Worm (Caenorhabditis elegans) whole organism, mixed stage, embryonic: ENCODE results near the gene selt-1.1.

Source experiments
- M03D4.4 ChIP-seq: sonication (generic microtip); optimal IDR thresholded peaks from 2 replicates; lab custom pipeline; 2017; ENCODE audit warnings: mild to moderate bottlenecking, missing genetic modification characterization, missing compliant biosample characterization
- bed-3 ChIP-seq: fragments of 200-800 bp; sonication (Bioruptor generic); optimal IDR thresholded peaks from 3 replicates; lab custom pipeline; 2018; ENCODE audit warnings: mild to moderate bottlenecking, missing genetic modification characterization, moderate library complexity, missing compliant biosample characterization
- blmp-1 ChIP-seq: fragments of 150-350 bp; optimal IDR thresholded peaks from 2 replicates; lab custom pipeline; 2014; ENCODE audit warnings: missing biosample characterization, missing genetic modification characterization
- ceh-43 ChIP-seq: fragments of 200-800 bp; sonication (Bioruptor generic); optimal IDR thresholded peaks from 2 replicates; lab custom pipeline; 2018; ENCODE audit warnings: mild to moderate bottlenecking, missing genetic modification characterization, moderate library complexity, missing compliant biosample characterization
- ces-1 ChIP-seq: fragments of 150-350 bp; optimal IDR thresholded peaks from 2 replicates; lab custom pipeline; 2014; ENCODE audit warnings: missing biosample characterization, missing genetic modification reagents, missing genetic modification characterization
- drap-1 ChIP-seq: fragments of 200-800 bp; sonication (Bioruptor generic); optimal IDR thresholded peaks from 3 replicates; lab custom pipeline; 2018; ENCODE audit warnings: mild to moderate bottlenecking, missing genetic modification characterization, missing compliant biosample characterization
- elt-1 ChIP-seq: sonication (generic microtip); optimal IDR thresholded peaks from 2 replicates; lab custom pipeline; 2017; ENCODE audit warnings: missing genetic modification characterization, mild to moderate bottlenecking, missing compliant biosample characterization, antibody characterized with exemption, moderate library complexity, borderline replicate concordance; ENCODE audit not compliant: insufficient read depth
- flh-1 ChIP-seq: fragments of 200-800 bp; sonication (Bioruptor generic); optimal IDR thresholded peaks from 2 replicates; lab custom pipeline; 2018; ENCODE audit warnings: mild to moderate bottlenecking, missing genetic modification characterization, moderate library complexity, missing compliant biosample characterization
- ham-2 ChIP-seq: fragments of 200-800 bp; sonication (Bioruptor generic); optimal IDR thresholded peaks from 2 replicates; lab custom pipeline; 2018; ENCODE audit warnings: mild to moderate bottlenecking, missing genetic modification characterization, missing compliant biosample characterization
- hlh-1 ChIP-seq: fragments of 150-350 bp; optimal IDR thresholded peaks from 2 replicates; lab custom pipeline; 2014; ENCODE audit warnings: missing biosample characterization, missing genetic modification reagents, missing genetic modification characterization
- lin-13 ChIP-seq: fragments of 150-350 bp; optimal IDR thresholded peaks from 2 replicates; lab custom pipeline; 2014; ENCODE audit warnings: missing biosample characterization, missing genetic modification characterization
- lin-32 ChIP-seq: fragments of 200-800 bp; sonication (Bioruptor generic); optimal IDR thresholded peaks from 2 replicates; lab custom pipeline; 2018; ENCODE audit warnings: mild to moderate bottlenecking, missing genetic modification characterization, missing compliant biosample characterization
- lsy-2 ChIP-seq: fragments of 150-350 bp; optimal IDR thresholded peaks from 2 replicates; lab custom pipeline; 2014; ENCODE audit warnings: missing biosample characterization, missing genetic modification characterization
- mab-5 ChIP-seq: fragments of 150-350 bp; optimal IDR thresholded peaks from 2 replicates; lab custom pipeline; 2014; ENCODE audit warnings: missing biosample characterization, missing genetic modification characterization
- mls-2 ChIP-seq: sonication (generic microtip); optimal IDR thresholded peaks from 2 replicates; lab custom pipeline; 2016; ENCODE audit warnings: mild to moderate bottlenecking, missing genetic modification characterization, moderate library complexity, missing compliant biosample characterization
- nhr-12 ChIP-seq: fragments of 150-350 bp; optimal IDR thresholded peaks from 2 replicates; lab custom pipeline; 2014; ENCODE audit warnings: missing biosample characterization, missing genetic modification characterization
- nhr-28 ChIP-seq: fragments of 150-350 bp; optimal IDR thresholded peaks from 2 replicates; lab custom pipeline; 2014; ENCODE audit warnings: missing biosample characterization, missing genetic modification characterization
- nhr-76 ChIP-seq: sonication (generic microtip); optimal IDR thresholded peaks from 2 replicates; lab custom pipeline; 2017; ENCODE audit warnings: missing biosample characterization, missing genetic modification characterization
- sem-2 ChIP-seq: fragments of 200-800 bp; sonication (Bioruptor generic); optimal IDR thresholded peaks from 2 replicates; lab custom pipeline; 2018; ENCODE audit warnings: mild to moderate bottlenecking, missing genetic modification characterization, missing compliant biosample characterization
- snpc-4 ChIP-seq: fragments of 150-350 bp; optimal IDR thresholded peaks from 2 replicates; lab custom pipeline; 2014; ENCODE audit warnings: missing biosample characterization, missing genetic modification characterization
- tbx-8 ChIP-seq: fragments of 200-800 bp; sonication (Bioruptor generic); optimal IDR thresholded peaks from 2 replicates; lab custom pipeline; 2018; ENCODE audit warnings: mild to moderate bottlenecking, missing genetic modification characterization, moderate library complexity, missing compliant biosample characterization
- unc-120 ChIP-seq: sonication (generic microtip); optimal IDR thresholded peaks from 2 replicates; lab custom pipeline; 2017; ENCODE audit warnings: missing genetic modification characterization, missing compliant biosample characterization; ENCODE audit not compliant: poor library complexity, severe bottlenecking
- unc-39 ChIP-seq: fragments of 150-350 bp; optimal IDR thresholded peaks from 2 replicates; lab custom pipeline; 2014; ENCODE audit warnings: missing biosample characterization, missing genetic modification characterization
- unc-62 ChIP-seq: fragments of 150-350 bp; optimal IDR thresholded peaks from 2 replicates; lab custom pipeline; 2014; ENCODE audit warnings: missing biosample characterization, missing genetic modification reagents, missing genetic modification characterization
- ztf-11 ChIP-seq: fragments of 150-350 bp; optimal IDR thresholded peaks from 2 replicates; lab custom pipeline; 2014; ENCODE audit warnings: missing biosample characterization, missing genetic modification characterization

Gene selt-1.1

DNA sequence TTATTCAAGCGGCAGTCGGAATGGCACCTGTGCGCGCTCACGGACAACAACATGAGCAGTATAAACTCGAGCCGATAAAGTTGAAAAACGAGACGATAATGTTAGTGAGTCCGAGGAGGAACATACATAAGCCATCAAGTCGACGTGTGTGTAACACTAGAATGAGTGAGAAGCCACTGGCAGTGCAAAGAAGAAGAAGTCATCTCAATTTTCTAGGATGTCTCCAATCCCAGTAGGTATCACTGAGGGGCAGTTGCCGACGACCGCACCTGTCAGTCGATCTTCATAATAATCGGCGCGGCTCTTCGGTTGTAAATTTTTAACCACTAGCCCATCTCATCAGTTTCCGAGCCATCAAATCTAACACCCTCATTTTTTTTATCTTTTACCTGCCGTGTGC is 13.8 kb upstream of the selt-1.1 start:
- TF ChIP-seq mab-5 (no peak), unc-62 (peak; percentile 61), unc-120 (tag; lab: Kevin White, UChicago) (peak; percentile 64), M03D4.4 (tag; lab: Kevin White, UChicago) (no peak), hlh-1 (peak; percentile 72), mls-2 (tag; lab: Kevin White, UChicago) (no peak)

DNA sequence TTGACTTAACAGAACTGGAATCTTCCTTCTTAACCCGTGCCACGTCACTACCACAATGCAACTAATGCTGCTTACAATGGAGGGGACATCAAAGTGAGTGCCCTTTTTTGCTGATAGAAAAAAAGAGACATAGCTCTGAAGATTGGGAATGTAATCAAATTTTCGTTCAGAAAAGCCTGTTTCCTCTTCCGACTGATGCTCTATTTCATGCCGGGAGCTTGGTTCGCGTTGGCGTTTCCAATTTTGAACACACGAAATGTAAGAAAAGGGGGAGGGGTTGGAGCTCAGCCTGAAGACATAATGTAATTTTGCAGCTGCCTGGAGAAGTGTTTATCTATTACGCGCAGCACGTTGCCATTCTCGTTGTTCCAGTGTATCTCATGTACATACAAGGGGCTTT is 11.9 kb upstream of the selt-1.1 start:
- TF ChIP-seq ces-1 (GFP tag; lab: Kevin White, UChicago) (peak; percentile 89), bed-3 (no peak)

DNA sequence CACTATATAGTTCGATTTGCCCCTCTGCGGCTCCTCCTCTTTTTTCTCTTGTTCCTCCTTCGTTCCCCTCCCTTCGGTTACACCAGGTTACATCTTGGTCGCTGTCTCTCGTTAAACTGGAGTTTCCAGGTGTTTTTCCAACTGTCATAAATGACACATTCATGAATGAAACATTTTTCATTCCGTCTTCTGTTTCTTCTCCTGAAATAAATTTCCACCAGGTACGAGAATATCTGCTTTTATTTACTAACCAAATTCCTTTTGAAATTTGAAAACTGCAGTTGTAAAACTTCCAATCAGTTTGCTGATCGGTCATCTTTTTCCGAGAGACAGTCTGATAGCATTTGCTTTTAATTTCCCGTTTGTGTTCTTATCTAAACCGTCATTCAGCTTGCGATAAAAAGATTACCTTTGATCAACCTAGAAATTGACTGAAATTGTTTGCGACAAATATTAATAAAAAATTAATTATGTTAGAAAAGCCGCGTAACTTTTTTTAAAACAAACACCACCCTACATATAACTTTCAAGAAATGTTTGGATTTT is 10.0 kb upstream of the selt-1.1 start, which contains the start of gene C35C5.10:
Gene C35C5.10 (plus strand): TSS at position 51 of the 546 bp plus-strand sequence.
- TF ChIP-seq ham-2 (GFP tag; lab: Kevin White, UChicago) = no peak
- no peak for TF ChIP-seq nhr-12 (tag; lab: Kevin White, UChicago)
- no peak for TF ChIP-seq lsy-2 (tag; lab: Kevin White, UChicago)
- no peak for TF ChIP-seq mls-2 (tag; lab: Kevin White, UChicago)
- TF ChIP-seq drap-1 (GFP tag; lab: Kevin White, UChicago) = no peak
- TF ChIP-seq lin-13 (tag; lab: Kevin White, UChicago) = no peak
- TF ChIP-seq nhr-76 (tag; lab: Kevin White, UChicago) = no peak
- no peak for TF ChIP-seq lin-32
- no peak for TF ChIP-seq mab-5

DNA sequence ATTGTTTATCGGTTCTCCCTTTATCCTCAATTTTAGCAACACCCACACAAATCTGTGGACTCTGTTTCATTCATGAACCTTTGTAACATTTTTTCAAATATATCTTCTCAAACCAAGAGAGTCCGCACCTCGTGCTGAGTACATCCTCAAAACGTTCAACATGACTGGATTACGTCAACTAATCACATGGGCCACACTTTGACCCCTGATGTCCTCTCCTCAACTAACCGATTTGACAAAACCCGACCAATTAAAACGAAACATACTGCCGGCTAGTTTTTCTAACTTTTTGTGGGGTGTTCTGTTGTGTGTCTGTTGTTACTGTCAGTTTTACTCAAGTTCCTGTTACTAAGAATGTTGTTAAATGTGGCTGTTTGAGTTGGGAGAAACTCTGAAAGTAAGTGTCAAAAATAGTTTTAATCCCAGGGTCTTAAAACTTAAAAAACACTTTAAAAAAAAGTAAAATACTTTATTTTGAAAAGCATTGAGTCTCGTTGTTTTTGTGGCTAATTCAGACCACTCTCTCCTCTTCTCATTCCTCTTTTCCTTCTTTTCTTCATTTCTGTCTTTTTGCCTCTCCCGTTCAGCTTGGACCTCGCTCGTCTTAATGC is 9.3 kb upstream of the selt-1.1 start:
- no peak for TF ChIP-seq blmp-1
- TF ChIP-seq lin-13 (tag; lab: Kevin White, UChicago) = no peak
- no peak for TF ChIP-seq nhr-12 (tag; lab: Kevin White, UChicago)
- no peak for TF ChIP-seq ztf-11 (tag; lab: Kevin White, UChicago)
- no peak for TF ChIP-seq mls-2 (tag; lab: Kevin White, UChicago)
- TF ChIP-seq bed-3 = no peak
- TF ChIP-seq lin-32 = no peak
- TF ChIP-seq elt-1 (tag; lab: Kevin White, UChicago) = no peak
- no peak for TF ChIP-seq sem-2
- TF ChIP-seq unc-39 = no peak
- TF ChIP-seq unc-120 (tag; lab: Kevin White, UChicago) = no peak

DNA sequence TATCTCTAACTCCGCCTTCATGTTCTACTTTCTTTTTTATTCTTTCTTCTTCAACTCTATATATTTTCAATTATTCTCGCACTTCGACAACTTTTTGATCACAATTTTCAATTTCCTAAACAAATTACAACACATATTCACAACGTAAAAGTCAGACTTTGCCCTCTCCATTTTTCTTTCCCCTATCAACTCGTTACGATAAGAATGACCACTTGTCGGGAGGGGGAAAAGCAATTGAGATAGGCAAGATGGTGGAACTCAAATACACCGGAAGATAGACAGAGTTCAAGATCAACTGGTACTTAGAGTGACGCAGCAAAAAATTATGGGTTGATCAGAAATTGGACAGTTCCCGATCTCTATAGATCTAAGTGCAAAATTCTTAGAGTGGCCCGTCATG is 8.8 kb upstream of the selt-1.1 start:
- no peak for TF ChIP-seq nhr-76 (tag; lab: Kevin White, UChicago)
- no peak for TF ChIP-seq ztf-11 (tag; lab: Kevin White, UChicago)
- TF ChIP-seq lin-13 (tag; lab: Kevin White, UChicago) = no peak
- no peak for TF ChIP-seq lin-32
- no peak for TF ChIP-seq blmp-1
- TF ChIP-seq bed-3 = no peak
- no peak for TF ChIP-seq tbx-8 (GFP tag; lab: Kevin White, UChicago)
- TF ChIP-seq, all 35 proteins: peak for 0

DNA sequence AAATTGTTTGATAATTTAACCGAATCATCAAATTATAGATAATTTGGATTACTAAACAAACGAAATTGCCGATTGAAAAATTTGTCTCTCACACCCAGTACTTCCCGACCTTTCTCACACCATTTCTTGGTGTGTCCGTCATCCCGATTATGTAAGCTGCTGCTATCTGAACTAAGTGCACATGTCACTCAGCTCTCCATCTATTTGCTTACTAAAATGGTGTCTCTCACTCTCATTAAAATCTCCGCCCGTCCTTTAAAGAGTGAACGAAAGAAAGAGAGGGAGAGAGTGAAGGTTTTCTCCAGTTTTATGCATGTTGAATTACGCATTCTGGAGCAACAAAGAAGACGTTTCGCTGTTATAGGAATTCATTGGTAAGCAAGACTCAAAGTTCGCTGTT is 8.2 kb upstream of the selt-1.1 start:
- TF ChIP-seq nhr-76 (tag; lab: Kevin White, UChicago) (no peak), ces-1 (GFP tag; lab: Kevin White, UChicago) (peak; percentile 69)
- TF ChIP-seq, all 35 proteins: peak for 1

ce11 chrX:11552879-11553278 is 6.6 kb upstream of the selt-1.1 start:
- TF ChIP-seq unc-120 (tag; lab: Kevin White, UChicago) = no peak
- no peak for TF ChIP-seq lin-32
- TF ChIP-seq nhr-76 (tag; lab: Kevin White, UChicago) = no peak
- TF ChIP-seq ces-1 (GFP tag; lab: Kevin White, UChicago) = peak; percentile 80

ce11 chrX:11551808-11552207 is 5.5 kb upstream of the selt-1.1 start:
- TF ChIP-seq ztf-11 (tag; lab: Kevin White, UChicago) = no peak
- no peak for TF ChIP-seq blmp-1
- no peak for TF ChIP-seq tbx-8 (GFP tag; lab: Kevin White, UChicago)
- TF ChIP-seq nhr-12 (tag; lab: Kevin White, UChicago) = no peak
- no peak for TF ChIP-seq M03D4.4 (tag; lab: Kevin White, UChicago)
- no peak for TF ChIP-seq flh-1
- TF ChIP-seq drap-1 (GFP tag; lab: Kevin White, UChicago) = no peak
- TF ChIP-seq nhr-76 (tag; lab: Kevin White, UChicago) = no peak
- TF ChIP-seq lin-32 = no peak
- TF ChIP-seq mab-5 = no peak
- no peak for TF ChIP-seq snpc-4
- TF ChIP-seq ceh-43 = no peak
- no peak for TF ChIP-seq nhr-28 (tag; lab: Kevin White, UChicago)
- TF ChIP-seq mls-2 (tag; lab: Kevin White, UChicago) = no peak
- no peak for TF ChIP-seq bed-3
